Fruit fly (Drosophila melanogaster) whole organism, embryonic: Measurements from ENCODE around the gene Svil.
A peak's percentile ranks its signal among the peaks of the same experiment; 100 is the strongest.

Source experiments
- CG10321 ChIP-seq: fragments of 200-800 bp; sonication (Bioruptor generic); IDR thresholded peaks from 2 replicates; pipeline ENCODE4 v1.3.6; 2022; ENCODE audit warnings: missing biosample characterization, missing genetic modification characterization
- CG10462 ChIP-seq: fragments of 200-800 bp; sonication (Bioruptor generic); optimal IDR thresholded peaks from 2 replicates; lab custom pipeline; 2016; ENCODE audit warnings: missing biosample characterization, missing genetic modification characterization
- CG14860 ChIP-seq: fragments of 200-800 bp; sonication (Bioruptor generic); IDR thresholded peaks from 3 replicates; pipeline ENCODE4 v1.3.6; 2022; ENCODE audit warnings: missing biosample characterization, missing genetic modification characterization; ENCODE audit not compliant: partially characterized antibody
- CG17186 ChIP-seq: fragments of 200-800 bp; sonication (Bioruptor generic); optimal IDR thresholded peaks from 3 replicates; lab custom pipeline; 2017; ENCODE audit warnings: missing biosample characterization, missing genetic modification reagents, missing genetic modification characterization
- CG17359 ChIP-seq: fragments of 200-800 bp; sonication (Bioruptor generic); optimal IDR thresholded peaks from 3 replicates; lab custom pipeline; 2018; ENCODE audit warnings: missing biosample characterization, mild to moderate bottlenecking, missing genetic modification characterization, moderate library complexity
- CG18011 ChIP-seq: fragments of 200-800 bp; sonication (Bioruptor generic); optimal IDR thresholded peaks from 2 replicates; lab custom pipeline; 2017; ENCODE audit warnings: missing biosample characterization, missing genetic modification characterization, mild to moderate bottlenecking, moderate library complexity, missing genotype
- CG18764 ChIP-seq: fragments of 200-800 bp; sonication (Bioruptor generic); optimal IDR thresholded peaks from 3 replicates; lab custom pipeline; 2016; ENCODE audit warnings: missing biosample characterization, missing genetic modification characterization
- CG31441 ChIP-seq: fragments of 200-800 bp; sonication (Bioruptor generic); IDR thresholded peaks from 2 replicates; pipeline ENCODE4 v1.3.6; 2022; ENCODE audit warnings: missing biosample characterization, missing genetic modification characterization
- CG32767 ChIP-seq: fragments of 200-800 bp; sonication (Bioruptor generic); IDR thresholded peaks from 2 replicates; pipeline ENCODE4 v1.3.6; 2022; ENCODE audit warnings: missing biosample characterization, missing genetic modification characterization
- CG34376 ChIP-seq: fragments of 200-800 bp; sonication (Bioruptor generic); optimal IDR thresholded peaks from 2 replicates; lab custom pipeline; 2018; ENCODE audit warnings: missing biosample characterization, mild to moderate bottlenecking, missing genetic modification characterization
- CG4360 ChIP-seq: fragments of 200-800 bp; sonication (Bioruptor generic); IDR thresholded peaks from 2 replicates; pipeline ENCODE4 v1.3.6; 2022; ENCODE audit warnings: missing biosample characterization, missing genetic modification characterization
- CG4617 ChIP-seq: fragments of 200-800 bp; sonication (Bioruptor generic); optimal IDR thresholded peaks from 3 replicates; lab custom pipeline; 2016; ENCODE audit warnings: missing biosample characterization, missing genetic modification characterization, borderline replicate concordance
- CG4730 ChIP-seq: fragments of 200-800 bp; sonication (Bioruptor generic); IDR thresholded peaks from 2 replicates; pipeline ENCODE4 v1.3.6; 2022; ENCODE audit warnings: missing biosample characterization, missing genetic modification characterization
- CG6254 ChIP-seq: fragments of 200-800 bp; sonication (Bioruptor generic); optimal IDR thresholded peaks from 3 replicates; lab custom pipeline; 2017; ENCODE audit warnings: mild to moderate bottlenecking, missing biosample characterization, missing genetic modification reagents, missing genetic modification characterization
- CG7963 ChIP-seq: fragments of 200-800 bp; sonication (Bioruptor generic); IDR thresholded peaks from 3 replicates; pipeline ENCODE4 v1.3.6; 2022; ENCODE audit warnings: missing biosample characterization, missing genetic modification characterization; ENCODE audit not compliant: partially characterized antibody
- CG8924 ChIP-seq: fragments of 200-800 bp; optimal IDR thresholded peaks from 3 replicates; lab custom pipeline; 2019; ENCODE audit warnings: missing biosample characterization, mild to moderate bottlenecking, missing genetic modification characterization, moderate library complexity
- CG9215 ChIP-seq: fragments of 200-800 bp; sonication (Bioruptor generic); IDR thresholded peaks from 2 replicates; pipeline ENCODE4 v1.3.6; 2022; ENCODE audit warnings: missing biosample characterization, missing genetic modification characterization
- CG9817 ChIP-seq: fragments of 200-800 bp; sonication (Bioruptor generic); optimal IDR thresholded peaks from 2 replicates; lab custom pipeline; 2018; ENCODE audit warnings: missing biosample characterization, mild to moderate bottlenecking, missing genetic modification characterization, moderate library complexity
- CG9932 ChIP-seq: fragments of 200-800 bp; sonication (Bioruptor generic); IDR thresholded peaks from 2 replicates; pipeline ENCODE4 v1.3.6; 2022; ENCODE audit warnings: missing biosample characterization, missing genetic modification characterization
- Chrac-16 ChIP-seq: fragments of 200-800 bp; sonication (Bioruptor generic); optimal IDR thresholded peaks from 3 replicates; lab custom pipeline; 2016; ENCODE audit warnings: missing biosample characterization, missing genetic modification characterization
- D19A ChIP-seq: fragments of 200-800 bp; optimal IDR thresholded peaks from 3 replicates; lab custom pipeline; 2019; ENCODE audit warnings: missing biosample characterization, mild to moderate bottlenecking, missing genetic modification characterization, moderate library complexity
- Dll ChIP-seq: fragments of 200-800 bp; sonication (Bioruptor generic); IDR thresholded peaks from 4 replicates; pipeline ENCODE4 v1.3.6; 2022; ENCODE audit warnings: missing biosample characterization, missing genetic modification characterization; ENCODE audit not compliant: partially characterized antibody
- Doc3 ChIP-seq: fragments of 200-800 bp; sonication (Bioruptor generic); IDR thresholded peaks from 3 replicates; pipeline ENCODE4 v1.3.6; 2022; ENCODE audit warnings: missing biosample characterization, missing genetic modification characterization; ENCODE audit not compliant: partially characterized antibody
- E2f1 ChIP-seq: fragments of 200-800 bp; sonication (Bioruptor generic); IDR thresholded peaks from 2 replicates; pipeline ENCODE4 v1.3.6; 2022; ENCODE audit warnings: missing biosample characterization, missing genetic modification characterization
- Hr3 ChIP-seq: fragments of 200-800 bp; sonication (Bioruptor generic); optimal IDR thresholded peaks from 3 replicates; lab custom pipeline; 2016; ENCODE audit warnings: missing biosample characterization, missing genetic modification characterization
- Lhr ChIP-seq: fragments of 200-800 bp; sonication (Bioruptor generic); optimal IDR thresholded peaks from 3 replicates; lab custom pipeline; 2017; ENCODE audit warnings: mild to moderate bottlenecking, missing biosample characterization, missing genetic modification reagents, missing genetic modification characterization
- Oli ChIP-seq: fragments of 200-800 bp; sonication (Bioruptor generic); optimal IDR thresholded peaks from 2 replicates; lab custom pipeline; 2018; ENCODE audit warnings: missing biosample characterization, mild to moderate bottlenecking, missing genetic modification characterization, moderate library complexity
- Sry-δ ChIP-seq: fragments of 200-800 bp; sonication (Bioruptor generic); optimal IDR thresholded peaks from 2 replicates; lab custom pipeline; 2016; ENCODE audit warnings: missing biosample characterization, missing genetic modification characterization
- Xbp1 ChIP-seq: fragments of 200-800 bp; sonication (Bioruptor generic); optimal IDR thresholded peaks from 3 replicates; lab custom pipeline; 2016; ENCODE audit warnings: missing biosample characterization, mild to moderate bottlenecking, missing genetic modification characterization
- chn ChIP-seq: fragments of 200-800 bp; sonication (Bioruptor generic); optimal IDR thresholded peaks from 2 replicates; lab custom pipeline; 2016; ENCODE audit warnings: missing biosample characterization, missing genetic modification characterization
- da ChIP-seq: fragments of 200-800 bp; sonication (Bioruptor generic); optimal IDR thresholded peaks from 2 replicates; lab custom pipeline; 2016; ENCODE audit warnings: missing biosample characterization, missing genetic modification characterization
- grn ChIP-seq: fragments of 200-800 bp; sonication (Bioruptor generic); optimal IDR thresholded peaks from 3 replicates; lab custom pipeline; 2017; ENCODE audit warnings: missing biosample characterization, missing genetic modification characterization
- gsb-n ChIP-seq: fragments of 200-800 bp; sonication (Bioruptor generic); optimal IDR thresholded peaks from 3 replicates; lab custom pipeline; 2018; ENCODE audit warnings: missing biosample characterization, mild to moderate bottlenecking, missing genetic modification characterization
- ind ChIP-seq: fragments of 200-800 bp; sonication (Bioruptor generic); optimal IDR thresholded peaks from 3 replicates; lab custom pipeline; 2016; ENCODE audit warnings: missing biosample characterization, missing genetic modification characterization
- insv ChIP-seq, 2 experiments: fragments of 200-800 bp; sonication (Bioruptor generic); optimal IDR thresholded peaks; 3 replicates each; lab custom pipeline; 2016 to 2018; ENCODE audit warnings: missing biosample characterization in 2 of 2, missing genetic modification characterization in 2 of 2
- kay ChIP-seq: fragments of 200-800 bp; sonication (Bioruptor generic); optimal IDR thresholded peaks from 2 replicates; lab custom pipeline; 2016; ENCODE audit warnings: missing biosample characterization, missing genetic modification characterization
- ken ChIP-seq: fragments of 200-800 bp; sonication (Bioruptor generic); IDR thresholded peaks from 3 replicates; pipeline ENCODE4 v1.3.6; 2022; ENCODE audit warnings: missing biosample characterization, missing genetic modification characterization
- lmd ChIP-seq: fragments of 200-800 bp; sonication (Bioruptor generic); IDR thresholded peaks from 2 replicates; pipeline ENCODE4 v1.3.6; 2022; ENCODE audit warnings: missing biosample characterization, missing genetic modification characterization
- mirr ChIP-seq: fragments of 200-800 bp; sonication (Bioruptor generic); optimal IDR thresholded peaks from 3 replicates; lab custom pipeline; 2018; ENCODE audit warnings: missing biosample characterization, mild to moderate bottlenecking, missing genetic modification characterization
- nerfin-2 ChIP-seq: fragments of 200-800 bp; sonication (Bioruptor generic); IDR thresholded peaks from 2 replicates; pipeline ENCODE4 v1.3.6; 2022; ENCODE audit warnings: missing biosample characterization, missing genetic modification characterization; ENCODE audit not compliant: partially characterized antibody
- odd ChIP-seq: fragments of 200-800 bp; sonication (Bioruptor generic); optimal IDR thresholded peaks from 2 replicates; lab custom pipeline; 2017; ENCODE audit warnings: missing biosample characterization, mild to moderate bottlenecking, missing genetic modification characterization
- pzg ChIP-seq: fragments of 200-800 bp; sonication (Bioruptor generic); optimal IDR thresholded peaks from 3 replicates; lab custom pipeline; 2018; ENCODE audit warnings: missing biosample characterization, mild to moderate bottlenecking, missing genetic modification characterization, moderate library complexity
- sim ChIP-seq: fragments of 200-800 bp; sonication (Bioruptor generic); IDR thresholded peaks from 2 replicates; pipeline ENCODE4 v1.3.6; 2022; ENCODE audit warnings: missing biosample characterization, missing genetic modification characterization
- sob ChIP-seq: fragments of 200-800 bp; sonication (Bioruptor generic); IDR thresholded peaks from 2 replicates; pipeline ENCODE4 v1.3.6; 2022; ENCODE audit warnings: missing biosample characterization, missing genetic modification characterization
- ssp ChIP-seq: fragments of 200-800 bp; sonication (Bioruptor generic); IDR thresholded peaks from 2 replicates; pipeline ENCODE4 v1.3.6; 2022; ENCODE audit warnings: missing biosample characterization, missing genetic modification characterization
- tin ChIP-seq: fragments of 200-800 bp; sonication (Bioruptor generic); optimal IDR thresholded peaks from 3 replicates; lab custom pipeline; 2016; ENCODE audit warnings: missing biosample characterization, missing genetic modification characterization
- vnd ChIP-seq: fragments of 200-800 bp; sonication (Bioruptor generic); IDR thresholded peaks from 3 replicates; pipeline ENCODE4 v1.3.6; 2022; ENCODE audit warnings: missing biosample characterization, missing genetic modification characterization; ENCODE audit not compliant: partially characterized antibody
- vvl ChIP-seq: fragments of 200-800 bp; sonication (Bioruptor generic); IDR thresholded peaks from 2 replicates; pipeline ENCODE4 v1.3.6; 2022; ENCODE audit warnings: missing biosample characterization, missing genetic modification characterization
- yki ChIP-seq: fragments of >200 bp; optimal IDR thresholded peaks from 3 replicates; lab custom pipeline; 2018
- zen ChIP-seq: fragments of 200-800 bp; sonication (Bioruptor generic); optimal IDR thresholded peaks from 3 replicates; lab custom pipeline; 2018; ENCODE audit warnings: missing biosample characterization, mild to moderate bottlenecking, missing genetic modification characterization, moderate library complexity

Svil gene

DNA sequence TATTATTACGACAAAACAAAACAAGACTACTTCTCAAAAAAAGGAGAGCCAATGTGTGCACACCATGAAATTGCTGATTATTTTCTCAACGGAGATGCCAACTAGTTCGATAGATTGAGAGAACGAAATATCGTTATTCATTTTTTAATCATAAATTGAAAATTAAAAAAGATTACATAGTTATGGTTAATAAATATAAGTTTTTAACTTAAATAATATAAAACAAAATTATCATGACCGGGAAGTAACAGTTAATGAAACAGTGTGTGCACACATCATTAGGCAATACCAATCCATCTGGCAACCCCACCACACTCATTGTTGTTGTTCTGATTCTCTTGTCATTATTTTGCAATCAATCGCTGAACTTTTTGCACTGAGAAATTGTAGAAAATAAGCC, 5.6 kb upstream of the Svil start, which contains the start of the genes CG1317 and CG8993 (continued):
- TF ChIP-seq tin (GFP tag; lab: Kevin White, UChicago), result peak; percentile 45
- peak; percentile 16 for TF ChIP-seq Oli
- peak; percentile 24 for TF ChIP-seq CG6254 (GFP tag; lab: Kevin White, UChicago)
- TF ChIP-seq zen (tag; lab: Kevin White, UChicago), result peak; percentile 89
- peak; percentile 36 for TF ChIP-seq CG18764 (GFP tag; lab: Kevin White, UChicago)
- peak; percentile 17 for TF ChIP-seq kay (GFP tag; lab: Kevin White, UChicago)
- peak; percentile 86 for TF ChIP-seq CG4360 (GFP tag; lab: Robert Waterston, UW)
- no peak for TF ChIP-seq mirr (GFP tag; lab: Kevin White, UChicago)
- peak; percentile 69 for TF ChIP-seq vvl (GFP tag; lab: Robert Waterston, UW)
- peak; percentile 49; the same call in 2 of the 3 replicates for TF ChIP-seq Doc3 (GFP tag; lab: Robert Waterston, UW)
- no peak for TF ChIP-seq yki (lab: Kevin White, UChicago)
- TF ChIP-seq CG17186 (GFP tag; lab: Kevin White, UChicago), result peak; percentile 25
- TF ChIP-seq ind (GFP tag; lab: Kevin White, UChicago), result peak; percentile 67
- peak; percentile 56; the same call in 2 of the 3 replicates for TF ChIP-seq CG14860 (GFP tag; lab: Robert Waterston, UW)
- peak; percentile 81 for TF ChIP-seq CG4617 (GFP tag; lab: Kevin White, UChicago)
- TF ChIP-seq CG17359 (tag; lab: Kevin White, UChicago), result peak; percentile 50
- peak; percentile 8 for TF ChIP-seq CG34376 (GFP tag; lab: Kevin White, UChicago)
- TF ChIP-seq CG31441 (GFP tag; lab: Robert Waterston, UW), result peak; percentile 68
- no peak for TF ChIP-seq CG10321 (GFP tag; lab: Robert Waterston, UW)
- TF ChIP-seq Sry-δ (GFP tag; lab: Kevin White, UChicago), result peak; percentile 25
- TF ChIP-seq CG8924, result peak; percentile 54
- TF ChIP-seq nerfin-2 (GFP tag; lab: Robert Waterston, UW), result peak; percentile 41; the same call in 1 of the 2 replicates
- TF ChIP-seq CG18011 (GFP tag; lab: Kevin White, UChicago), result peak; percentile 9
- TF ChIP-seq vnd (GFP tag; lab: Robert Waterston, UW), result 0 out of 3 replicates have a peak, but pooled peaks have one; percentile 55
- TF ChIP-seq pzg (GFP tag; lab: Kevin White, UChicago), result peak; percentile 63
- peak; percentile 52 for TF ChIP-seq chn (GFP tag; lab: Kevin White, UChicago)
- peak; percentile 22 for TF ChIP-seq D19A (tag; lab: Kevin White, UChicago)
- peak; percentile 79 for TF ChIP-seq Dll
- peak; percentile 58 for TF ChIP-seq sob
- no peak for TF ChIP-seq da (GFP tag; lab: Kevin White, UChicago)
- TF ChIP-seq ssp (GFP tag; lab: Robert Waterston, UW), result peak; percentile 47
- TF ChIP-seq odd (GFP tag; lab: Kevin White, UChicago), result no peak
- TF ChIP-seq gsb-n (tag; lab: Kevin White, UChicago), result peak; percentile 95
- TF ChIP-seq CG7963 (GFP tag; lab: Robert Waterston, UW), result 0 out of 3 replicates have a peak, but pooled peaks have one; percentile 40
- peak in 1 of 2 experiments; percentile 1 for TF ChIP-seq insv (GFP tag; optimal IDR thresholded peaks at IDR 0.05; lab: Kevin White, UChicago)
- TF ChIP-seq Hr3, result peak; percentile 59
- 0 out of 2 replicates have a peak, but pooled peaks have one; percentile 21 for TF ChIP-seq CG32767 (GFP tag; lab: Robert Waterston, UW)
- 0 out of 2 replicates have a peak, but pooled peaks have one; percentile 8 for TF ChIP-seq CG4730 (GFP tag; lab: Robert Waterston, UW)
- TF ChIP-seq Xbp1 (GFP tag; lab: Kevin White, UChicago), result peak; percentile 55
- TF ChIP-seq Lhr (GFP tag; lab: Kevin White, UChicago), result peak; percentile 69
- peak; percentile 35; the same call in 1 of the 3 replicates for TF ChIP-seq ken (GFP tag; lab: Robert Waterston, UW)
- TF ChIP-seq CG9817 (tag; lab: Kevin White, UChicago), result peak; percentile 55
- TF ChIP-seq CG10462 (GFP tag; lab: Kevin White, UChicago), result peak; percentile 23
- TF ChIP-seq Chrac-16 (GFP tag; lab: Kevin White, UChicago), result peak; percentile 43
- TF ChIP-seq CG9932 (GFP tag; lab: Robert Waterston, UW), result peak; percentile 74
- peak; percentile 45 for TF ChIP-seq grn (GFP tag; lab: Kevin White, UChicago)
- TF ChIP-seq CG9215 (GFP tag; lab: Robert Waterston, UW), result peak; percentile 51; the same call in 1 of the 2 replicates
- TF ChIP-seq lmd (GFP tag; lab: Robert Waterston, UW), result peak; percentile 47; the same call in 1 of the 2 replicates
- TF ChIP-seq sim (GFP tag; lab: Robert Waterston, UW), result 0 out of 2 replicates have a peak, but pooled peaks have one; percentile 39
- 0 out of 2 replicates have a peak, but pooled peaks have one; percentile 18 for TF ChIP-seq E2f1 (GFP tag; lab: Robert Waterston, UW)
